Fruit fly (Drosophila melanogaster) whole organism, embryonic: Measurements from ENCODE around the gene CG2120.
A peak's percentile ranks its signal among the peaks of the same experiment; 100 is the strongest.

Experiments used
- Asciz ChIP-seq: fragments of 200-800 bp; sonication (Bioruptor generic); optimal IDR thresholded peaks from 2 replicates; lab custom pipeline; 2017; ENCODE audit warnings: missing biosample characterization, mild to moderate bottlenecking, missing genetic modification characterization, missing genetic modification reagents
- Atf6 ChIP-seq: fragments of 200-800 bp; sonication (Bioruptor generic); IDR thresholded peaks from 2 replicates; pipeline ENCODE4 v1.3.6; 2022; ENCODE audit warnings: missing biosample characterization, missing genetic modification characterization
- Blimp-1 ChIP-seq: fragments of 200-800 bp; sonication (Bioruptor generic); optimal IDR thresholded peaks from 3 replicates; lab custom pipeline; 2018; ENCODE audit warnings: missing biosample characterization, missing genetic modification characterization, mild to moderate bottlenecking, moderate library complexity, missing genetic modification reagents
- CG10366 ChIP-seq: fragments of 200-800 bp; sonication (Bioruptor generic); IDR thresholded peaks from 2 replicates; pipeline ENCODE4 v1.3.6; 2022; ENCODE audit warnings: missing biosample characterization, missing genetic modification characterization
- CG11723 ChIP-seq: fragments of 200-800 bp; sonication (Bioruptor generic); optimal IDR thresholded peaks from 2 replicates; lab custom pipeline; 2017; ENCODE audit warnings: missing biosample characterization, mild to moderate bottlenecking, missing genetic modification characterization
- CG12659 ChIP-seq: fragments of 200-800 bp; sonication (Bioruptor generic); optimal IDR thresholded peaks from 3 replicates; lab custom pipeline; 2017; ENCODE audit warnings: mild to moderate bottlenecking, missing biosample characterization, missing genetic modification reagents, missing genetic modification characterization
- CG13287 ChIP-seq: fragments of 200-800 bp; sonication (Bioruptor generic); IDR thresholded peaks from 2 replicates; pipeline ENCODE4 v1.3.6; 2022; ENCODE audit warnings: missing biosample characterization, missing genetic modification characterization; ENCODE audit not compliant: partially characterized antibody
- CG1529 ChIP-seq: fragments of 200-800 bp; sonication (Bioruptor generic); optimal IDR thresholded peaks from 3 replicates; lab custom pipeline; 2018; ENCODE audit warnings: missing biosample characterization, missing genetic modification characterization
- CG15514 ChIP-seq: fragments of 200-800 bp; sonication (Bioruptor generic); optimal IDR thresholded peaks from 3 replicates; lab custom pipeline; 2017; ENCODE audit warnings: missing biosample characterization, missing genetic modification characterization, mild to moderate bottlenecking, moderate library complexity, missing genetic modification reagents
- CG16779 ChIP-seq: fragments of 200-800 bp; sonication (Bioruptor generic); IDR thresholded peaks from 2 replicates; pipeline ENCODE4 v1.3.6; 2022; ENCODE audit warnings: missing biosample characterization, missing genetic modification characterization
- CG16813 ChIP-seq: fragments of 200-800 bp; sonication (Bioruptor generic); IDR thresholded peaks from 3 replicates; pipeline ENCODE4 v1.3.6; 2022; ENCODE audit warnings: missing biosample characterization, missing genetic modification characterization; ENCODE audit not compliant: partially characterized antibody
- CG17612 ChIP-seq: fragments of 200-800 bp; sonication (Bioruptor generic); IDR thresholded peaks from 2 replicates; pipeline ENCODE4 v1.3.6; 2022; ENCODE audit warnings: missing biosample characterization, missing genetic modification characterization
- CG18476 ChIP-seq: fragments of 200-800 bp; sonication (Bioruptor generic); optimal IDR thresholded peaks from 2 replicates; lab custom pipeline; 2016; ENCODE audit warnings: missing biosample characterization, mild to moderate bottlenecking, missing genetic modification characterization
- CG18599 ChIP-seq: fragments of 200-800 bp; sonication (Bioruptor generic); optimal IDR thresholded peaks from 3 replicates; lab custom pipeline; 2017; ENCODE audit warnings: missing biosample characterization, missing genetic modification characterization, mild to moderate bottlenecking, moderate library complexity, missing genetic modification reagents
- CG30431 ChIP-seq: fragments of 200-800 bp; sonication (Bioruptor generic); optimal IDR thresholded peaks from 2 replicates; lab custom pipeline; 2017; ENCODE audit warnings: missing biosample characterization, missing genetic modification characterization
- CG32767 ChIP-seq: fragments of 200-800 bp; sonication (Bioruptor generic); IDR thresholded peaks from 2 replicates; pipeline ENCODE4 v1.3.6; 2022; ENCODE audit warnings: missing biosample characterization, missing genetic modification characterization
- CG34224 ChIP-seq: fragments of 200-800 bp; sonication (Bioruptor generic); IDR thresholded peaks from 3 replicates; pipeline ENCODE4 v1.3.6; 2022; ENCODE audit warnings: missing biosample characterization, missing genetic modification characterization; ENCODE audit not compliant: partially characterized antibody
- CG6791 ChIP-seq: fragments of 200-800 bp; sonication (Bioruptor generic); IDR thresholded peaks from 3 replicates; pipeline ENCODE4 v1.3.6; 2022; ENCODE audit warnings: missing biosample characterization, missing genetic modification characterization; ENCODE audit not compliant: partially characterized antibody
- CG8944 ChIP-seq: fragments of 200-800 bp; sonication (Bioruptor generic); optimal IDR thresholded peaks from 3 replicates; lab custom pipeline; 2016; ENCODE audit warnings: missing biosample characterization, missing genetic modification characterization
- CrebB ChIP-seq: fragments of 200-800 bp; sonication (Bioruptor generic); optimal IDR thresholded peaks from 3 replicates; lab custom pipeline; 2018; ENCODE audit warnings: missing biosample characterization, mild to moderate bottlenecking, missing genetic modification characterization
- Dbx ChIP-seq: fragments of 200-800 bp; sonication (Bioruptor generic); IDR thresholded peaks from 3 replicates; pipeline ENCODE4 v1.3.6; 2022; ENCODE audit warnings: missing biosample characterization, missing genetic modification characterization
- HLH3B ChIP-seq: fragments of 200-800 bp; sonication (Bioruptor generic); IDR thresholded peaks from 2 replicates; pipeline ENCODE4 v1.3.6; 2022; ENCODE audit warnings: missing biosample characterization, missing genetic modification characterization
- HLHmδ ChIP-seq: fragments of 200-800 bp; sonication (Bioruptor generic); optimal IDR thresholded peaks from 2 replicates; lab custom pipeline; 2018; ENCODE audit warnings: missing biosample characterization, mild to moderate bottlenecking, missing genetic modification characterization, moderate library complexity
- HmgZ ChIP-seq: fragments of 200-800 bp; sonication (Bioruptor generic); optimal IDR thresholded peaks from 2 replicates; lab custom pipeline; 2018; ENCODE audit warnings: missing biosample characterization, mild to moderate bottlenecking, missing genetic modification characterization
- Mad ChIP-seq: fragments of 200-800 bp; sonication (Bioruptor generic); optimal IDR thresholded peaks from 2 replicates; lab custom pipeline; 2016; ENCODE audit warnings: missing biosample characterization, missing genetic modification characterization
- Mrtf ChIP-seq: fragments of 200-800 bp; sonication (Bioruptor generic); IDR thresholded peaks from 3 replicates; pipeline ENCODE4 v1.3.6; 2022; ENCODE audit warnings: missing biosample characterization, missing genetic modification characterization
- Neu2 ChIP-seq: fragments of 200-800 bp; sonication (Bioruptor generic); optimal IDR thresholded peaks from 3 replicates; lab custom pipeline; 2016; ENCODE audit warnings: missing biosample characterization, missing genetic modification characterization, borderline replicate concordance
- Nf-YA ChIP-seq: fragments of 200-800 bp; sonication (Bioruptor generic); IDR thresholded peaks from 2 replicates; pipeline ENCODE4 v1.3.6; 2022; ENCODE audit warnings: missing biosample characterization, missing genetic modification characterization
- Ravus ChIP-seq: fragments of 200-800 bp; sonication (Bioruptor generic); IDR thresholded peaks from 2 replicates; pipeline ENCODE4 v1.3.6; 2022; ENCODE audit warnings: missing biosample characterization, missing genetic modification characterization
- Rx ChIP-seq: fragments of 200-800 bp; sonication (Bioruptor generic); IDR thresholded peaks from 2 replicates; pipeline ENCODE4 v1.3.6; 2022; ENCODE audit warnings: missing biosample characterization, missing genetic modification characterization
- Taf1 ChIP-seq: fragments of 200-800 bp; sonication (Bioruptor generic); IDR thresholded peaks from 2 replicates; pipeline ENCODE4 v1.3.6; 2022; ENCODE audit warnings: missing biosample characterization, missing genetic modification characterization
- Tbp ChIP-seq: fragments of >200 bp; optimal IDR thresholded peaks from 2 replicates; lab custom pipeline; 2018; ENCODE audit warnings: missing biosample characterization, missing genetic modification characterization
- abd-A ChIP-seq: fragments of 200-800 bp; sonication (Bioruptor generic); optimal IDR thresholded peaks from 3 replicates; lab custom pipeline; 2019; ENCODE audit warnings: missing biosample characterization, mild to moderate bottlenecking, missing genetic modification characterization, moderate library complexity
- ara ChIP-seq: fragments of 200-800 bp; sonication (Bioruptor generic); IDR thresholded peaks from 2 replicates; pipeline ENCODE4 v1.3.6; 2022; ENCODE audit warnings: missing biosample characterization, missing genetic modification characterization
- bab2 ChIP-seq: fragments of 200-800 bp; sonication (Bioruptor generic); optimal IDR thresholded peaks from 2 replicates; lab custom pipeline; 2016; ENCODE audit warnings: missing biosample characterization, missing genetic modification characterization
- corto ChIP-seq: fragments of 200-800 bp; sonication (Bioruptor generic); optimal IDR thresholded peaks from 2 replicates; lab custom pipeline; 2016; ENCODE audit warnings: missing biosample characterization, mild to moderate bottlenecking, missing genetic modification characterization, moderate library complexity
- crc ChIP-seq: fragments of 200-800 bp; sonication (Bioruptor generic); optimal IDR thresholded peaks from 2 replicates; lab custom pipeline; 2016; ENCODE audit warnings: missing biosample characterization, missing genetic modification characterization
- disco-r ChIP-seq: fragments of 200-800 bp; sonication (Bioruptor generic); optimal IDR thresholded peaks from 2 replicates; lab custom pipeline; 2016; ENCODE audit warnings: missing biosample characterization, missing genetic modification characterization
- ftz-f1 ChIP-seq: fragments of 200-800 bp; sonication (Bioruptor generic); optimal IDR thresholded peaks from 2 replicates; lab custom pipeline; 2016; ENCODE audit warnings: missing biosample characterization, missing genetic modification characterization
- fu2 ChIP-seq: fragments of 200-800 bp; sonication (Bioruptor generic); optimal IDR thresholded peaks from 2 replicates; lab custom pipeline; 2016; ENCODE audit warnings: missing biosample characterization, missing genetic modification characterization
- ham ChIP-seq: fragments of 200-800 bp; sonication (Bioruptor generic); IDR thresholded peaks from 2 replicates; pipeline ENCODE4 v1.3.6; 2022; ENCODE audit warnings: missing biosample characterization, missing genetic modification characterization
- jing ChIP-seq: fragments of 200-800 bp; sonication (Bioruptor generic); optimal IDR thresholded peaks from 2 replicates; lab custom pipeline; 2018; ENCODE audit warnings: missing biosample characterization, mild to moderate bottlenecking, missing genetic modification characterization
- lab ChIP-seq: fragments of 200-800 bp; sonication (Bioruptor generic); optimal IDR thresholded peaks from 3 replicates; lab custom pipeline; 2017; ENCODE audit warnings: missing biosample characterization, missing genetic modification characterization, mild to moderate bottlenecking, moderate library complexity, missing genetic modification reagents
- lbe ChIP-seq: fragments of 200-800 bp; sonication (Bioruptor generic); optimal IDR thresholded peaks from 2 replicates; lab custom pipeline; 2016; ENCODE audit warnings: missing biosample characterization, mild to moderate bottlenecking, missing genetic modification characterization
- onecut ChIP-seq: fragments of 200-800 bp; sonication (Bioruptor generic); IDR thresholded peaks from 2 replicates; pipeline ENCODE4 v1.3.6; 2022; ENCODE audit warnings: missing biosample characterization, missing genetic modification characterization
- otp ChIP-seq: fragments of 200-800 bp; sonication (Bioruptor generic); IDR thresholded peaks from 3 replicates; pipeline ENCODE4, ENCODE4 v1.3.6; 2022; ENCODE audit warnings: missing biosample characterization, missing genetic modification characterization
- pum ChIP-seq: fragments of 200-800 bp; sonication (Bioruptor generic); optimal IDR thresholded peaks from 2 replicates; lab custom pipeline; 2016; ENCODE audit warnings: missing biosample characterization, missing genetic modification characterization
- ssp ChIP-seq: fragments of 200-800 bp; sonication (Bioruptor generic); IDR thresholded peaks from 2 replicates; pipeline ENCODE4 v1.3.6; 2022; ENCODE audit warnings: missing biosample characterization, missing genetic modification characterization
- sug ChIP-seq: fragments of 200-800 bp; optimal IDR thresholded peaks from 2 replicates; lab custom pipeline; 2019; ENCODE audit warnings: missing biosample characterization, mild to moderate bottlenecking, missing genetic modification characterization, moderate library complexity

Gene CG2120

dm6 chrX:8143537-8143936, 7.9 kb downstream of the CG2120 start, which contains the start of gene CG17982 (continued):
- no peak; the same call in 1 of the 2 replicates for TF ChIP-seq CG13287
- TF ChIP-seq pum, result peak; percentile 81
- peak; percentile 78 for TF ChIP-seq Mrtf (GFP tag; lab: Robert Waterston, UW)
- peak; percentile 81 for TF ChIP-seq Mad (GFP tag; lab: Kevin White, UChicago)

dm6 chrX:8145501-8146157, 10.0 kb downstream of the CG2120 start, which contains the start of the genes alpha-PheRS and CG2129:
Gene alpha-PheRS (minus strand): TSS chrX:8145602.
Gene CG2129 (plus strand): TSS chrX:8145839.
- no peak for TF ChIP-seq CG17612 (GFP tag; lab: Robert Waterston, UW)
- peak; percentile 96 for TF ChIP-seq CG15514 (GFP tag; lab: Kevin White, UChicago)
- TF ChIP-seq CG8944 (GFP tag; lab: Kevin White, UChicago), result no peak
- no peak for TF ChIP-seq Dbx (GFP tag; lab: Robert Waterston, UW)
- TF ChIP-seq CG11723 (GFP tag; lab: Kevin White, UChicago), result no peak
- TF ChIP-seq CG6791 (GFP tag; lab: Robert Waterston, UW), result no peak
- TF ChIP-seq disco-r (GFP tag; lab: Kevin White, UChicago), result no peak
- TF ChIP-seq CG10366 (GFP tag; lab: Robert Waterston, UW), result 0 out of 2 replicates have a peak, but pooled peaks have one; percentile 27
- TF ChIP-seq CG1529, result no peak
- TF ChIP-seq HLHmδ, result no peak
- TF ChIP-seq fu2 (GFP tag; lab: Kevin White, UChicago), result no peak
- TF ChIP-seq Tbp (GFP tag; lab: Kevin White, UChicago), result no peak
- no peak for TF ChIP-seq HLH3B (GFP tag; lab: Robert Waterston, UW)
- no peak for TF ChIP-seq ara (GFP tag; lab: Robert Waterston, UW)
- no peak for TF ChIP-seq Rx
- TF ChIP-seq CG16779 (GFP tag; lab: Robert Waterston, UW), result no peak
- no peak for TF ChIP-seq jing (GFP tag; lab: Kevin White, UChicago)
- no peak for TF ChIP-seq ftz-f1 (GFP tag; lab: Kevin White, UChicago)
- no peak for TF ChIP-seq Nf-YA (GFP tag; lab: Robert Waterston, UW)
- no peak for TF ChIP-seq ssp
- no peak for TF ChIP-seq crc
- TF ChIP-seq CG18599 (GFP tag; lab: Kevin White, UChicago), result no peak
- no peak for TF ChIP-seq CG32767 (GFP tag; lab: Robert Waterston, UW)
- TF ChIP-seq Atf6 (GFP tag; lab: Robert Waterston, UW), result no peak
- TF ChIP-seq onecut (GFP tag; lab: Robert Waterston, UW), result peak; percentile 21; the same call in 1 of the 2 replicates
- no peak for TF ChIP-seq Blimp-1 (GFP tag; lab: Kevin White, UChicago)
- TF ChIP-seq otp, result no peak
- peak; percentile 13 for TF ChIP-seq CG12659
- no peak for TF ChIP-seq CG30431 (GFP tag; lab: Kevin White, UChicago)
- TF ChIP-seq Neu2 (GFP tag; lab: Kevin White, UChicago), result no peak
- TF ChIP-seq ham (GFP tag; lab: Robert Waterston, UW), result no peak
- TF ChIP-seq CG16813, result 0 out of 3 replicates have a peak, but pooled peaks have one; percentile 33
- no peak for TF ChIP-seq Asciz (GFP tag; lab: Kevin White, UChicago)
- TF ChIP-seq abd-A, result no peak
- peak; percentile 4 for TF ChIP-seq lbe (GFP tag; lab: Kevin White, UChicago)
- peak; percentile 32; the same call in 1 of the 3 replicates for TF ChIP-seq CG34224 (GFP tag; lab: Robert Waterston, UW)
- no peak for TF ChIP-seq CG18476 (GFP tag; lab: Kevin White, UChicago)
- TF ChIP-seq bab2 (GFP tag; lab: Kevin White, UChicago), result no peak
- TF ChIP-seq CrebB (tag; lab: Kevin White, UChicago), result no peak
- TF ChIP-seq lab (GFP tag; lab: Kevin White, UChicago), result no peak
- TF ChIP-seq sug (tag; lab: Kevin White, UChicago), result peak; percentile 48
- peak; percentile 70 for TF ChIP-seq HmgZ
- TF ChIP-seq corto (GFP tag; lab: Kevin White, UChicago), result no peak
- no peak for TF ChIP-seq Taf1 (GFP tag; lab: Robert Waterston, UW)
- TF ChIP-seq Ravus (GFP tag; lab: Robert Waterston, UW), result no peak
